Worm (Caenorhabditis elegans) whole organism, L4 larva: ENCODE results near the gene K09E4.4.
A peak's percentile ranks its signal among the peaks of the same experiment; 100 is the strongest.

ENCODE experiments used
- D1046.2 ChIP-seq: fragments of 200-800 bp; sonication (Bioruptor generic); IDR thresholded peaks from 2 replicates; pipeline ENCODE4 v1.3.6; 2022; ENCODE audit warnings: missing genetic modification characterization, missing compliant biosample characterization
- F10B5.3 ChIP-seq: sonication (generic microtip); optimal IDR thresholded peaks from 2 replicates; lab custom pipeline; 2016; ENCODE audit warnings: mild to moderate bottlenecking, missing genetic modification characterization, missing compliant biosample characterization
- F26F4.8 ChIP-seq: fragments of 200-800 bp; sonication (Bioruptor generic); conservative IDR thresholded peaks from 2 replicates; pipeline ENCODE4 v1.3.6; 2022; ENCODE audit warnings: missing genetic modification characterization, missing compliant biosample characterization
- R02D3.7 ChIP-seq: fragments of 150-350 bp; sonication (generic microtip); optimal IDR thresholded peaks from 3 replicates; lab custom pipeline; 2014; ENCODE audit warnings: missing biosample characterization, missing genetic modification characterization
- Y105C5A.15 ChIP-seq: fragments of 200-800 bp; sonication (Bioruptor generic); IDR thresholded peaks from 2 replicates; pipeline ENCODE4 v1.3.6; 2022; ENCODE audit warnings: missing genetic modification characterization, missing compliant biosample characterization
- ZK337.2 ChIP-seq: fragments of 200-800 bp; sonication (Bioruptor generic); IDR thresholded peaks from 2 replicates; pipeline ENCODE4 v1.3.6; 2022; ENCODE audit warnings: missing genetic modification reagents, missing genetic modification characterization, missing compliant biosample characterization
- ama-1 ChIP-seq: fragments of 150-350 bp; optimal IDR thresholded peaks from 2 replicates; lab custom pipeline; 2014; ENCODE audit warnings: inconsistent platforms, mixed read lengths
- ceh-20 ChIP-seq: fragments of 200-800 bp; sonication (Bioruptor generic); IDR thresholded peaks from 2 replicates; pipeline ENCODE4 v1.3.6; 2022; ENCODE audit warnings: missing genetic modification reagents, missing genetic modification characterization, missing compliant biosample characterization
- ceh-28 ChIP-seq: fragments of 150-350 bp; optimal IDR thresholded peaks from 2 replicates; lab custom pipeline; 2014; ENCODE audit warnings: missing biosample characterization, missing genetic modification reagents, missing genetic modification characterization
- ceh-82 ChIP-seq: sonication (generic microtip); optimal IDR thresholded peaks from 2 replicates; lab custom pipeline; 2017; ENCODE audit warnings: missing biosample characterization, missing genetic modification characterization
- ctbp-1 ChIP-seq: fragments of 200-800 bp; sonication (Bioruptor generic); IDR thresholded peaks from 2 replicates; pipeline ENCODE4 v1.3.6; 2022; ENCODE audit warnings: missing genetic modification reagents, missing genetic modification characterization, missing compliant biosample characterization
- daf-16 ChIP-seq, 3 experiments: sonication (generic microtip); optimal IDR thresholded peaks; 2 replicates each; lab custom pipeline; 2016 to 2017; ENCODE audit warnings: missing genetic modification characterization in 3 of 3, missing genetic modification reagents in 3 of 3, mild to moderate bottlenecking in 2 of 3, missing compliant biosample characterization in 2 of 3, missing biosample characterization in 1 of 3, moderate library complexity in 1 of 3
- daf-8 ChIP-seq: fragments of 200-800 bp; sonication (Bioruptor generic); IDR thresholded peaks from 2 replicates; pipeline ENCODE4 v1.3.6; 2022; ENCODE audit warnings: missing genetic modification characterization, missing compliant biosample characterization
- dmd-8 ChIP-seq: fragments of 200-800 bp; sonication (Bioruptor generic); IDR thresholded peaks from 2 replicates; pipeline ENCODE4 v1.3.6; 2022; ENCODE audit warnings: missing genetic modification characterization, missing compliant biosample characterization
- egl-27 ChIP-seq: sonication (generic microtip); optimal IDR thresholded peaks from 3 replicates; lab custom pipeline; 2017; ENCODE audit warnings: missing biosample characterization, missing genetic modification reagents, missing genetic modification characterization
- egl-43 ChIP-seq: fragments of 200-800 bp; sonication (Bioruptor generic); IDR thresholded peaks from 2 replicates; pipeline ENCODE4 v1.3.6; 2022; ENCODE audit warnings: missing genetic modification reagents, missing genetic modification characterization, missing compliant biosample characterization
- fkh-10 ChIP-seq: fragments of 150-350 bp; optimal IDR thresholded peaks from 2 replicates; lab custom pipeline; 2014; ENCODE audit warnings: missing biosample characterization, missing genetic modification reagents, missing genetic modification characterization
- fos-1 ChIP-seq: fragments of 150-350 bp; optimal IDR thresholded peaks from 2 replicates; lab custom pipeline; 2014; ENCODE audit warnings: missing biosample characterization, missing genetic modification characterization
- hif-1 ChIP-seq, 2 experiments: sonication (generic microtip); optimal IDR thresholded peaks; 2 replicates each; lab custom pipeline; 2016 to 2017; ENCODE audit warnings: missing compliant biosample characterization in 2 of 2, missing genetic modification characterization in 2 of 2, missing genetic modification reagents in 2 of 2, missing genotype in 2 of 2, mild to moderate bottlenecking in 1 of 2
- hmg-1.1 ChIP-seq: fragments of 200-800 bp; sonication (Bioruptor generic); IDR thresholded peaks from 2 replicates; pipeline ENCODE4 v1.3.6; 2022; ENCODE audit warnings: missing genetic modification reagents, missing genetic modification characterization, missing compliant biosample characterization
- lim-7 ChIP-seq: fragments of 200-800 bp; sonication (Bioruptor generic); IDR thresholded peaks from 2 replicates; pipeline ENCODE4 v1.3.6; 2022; ENCODE audit warnings: missing genetic modification characterization, missing compliant biosample characterization
- lin-1 ChIP-seq: fragments of 200-800 bp; sonication (Bioruptor generic); IDR thresholded peaks from 2 replicates; pipeline ENCODE4 v1.3.6; 2022; ENCODE audit warnings: missing genetic modification reagents, missing genetic modification characterization, missing compliant biosample characterization
- lin-15B ChIP-seq: fragments of 150-350 bp; sonication (generic microtip); optimal IDR thresholded peaks from 3 replicates; lab custom pipeline; 2014; ENCODE audit warnings: missing biosample characterization, missing genetic modification characterization
- lin-38 ChIP-seq: fragments of 200-800 bp; sonication (Bioruptor generic); IDR thresholded peaks from 2 replicates; pipeline ENCODE4 v1.3.6; 2022; ENCODE audit warnings: missing genetic modification reagents, missing genetic modification characterization, missing compliant biosample characterization
- lin-39 ChIP-seq: fragments of 150-350 bp; optimal IDR thresholded peaks from 2 replicates; lab custom pipeline; 2014; ENCODE audit warnings: missing biosample characterization, missing genetic modification reagents, missing genetic modification characterization
- lir-3 ChIP-seq: sonication (generic microtip); optimal IDR thresholded peaks from 2 replicates; lab custom pipeline; 2016; ENCODE audit warnings: mild to moderate bottlenecking, missing genetic modification characterization, missing compliant biosample characterization
- madf-9 ChIP-seq: fragments of 200-800 bp; sonication (Bioruptor generic); conservative IDR thresholded peaks from 2 replicates; pipeline ENCODE4 v1.3.6; 2022; ENCODE audit warnings: missing genetic modification reagents, missing genetic modification characterization, missing compliant biosample characterization
- mdl-1 ChIP-seq, 2 experiments: fragments of 150-350 bp in 1 of 2; sonication (generic microtip) in 1 of 2; optimal IDR thresholded peaks; 2 replicates each; lab custom pipeline; 2014 to 2017; ENCODE audit warnings: missing biosample characterization in 2 of 2, missing genetic modification characterization in 2 of 2
- mep-1 ChIP-seq: fragments of 150-350 bp; sonication (generic microtip); optimal IDR thresholded peaks from 3 replicates; lab custom pipeline; 2014; ENCODE audit warnings: missing biosample characterization, missing genetic modification characterization
- nhr-11 ChIP-seq: fragments of 150-350 bp; optimal IDR thresholded peaks from 2 replicates; lab custom pipeline; 2014; ENCODE audit warnings: missing biosample characterization, missing genetic modification characterization
- nhr-111 ChIP-seq: fragments of 200-800 bp; sonication (Bioruptor generic); optimal IDR thresholded peaks from 2 replicates; lab custom pipeline; 2018; ENCODE audit warnings: mild to moderate bottlenecking, missing genetic modification characterization, missing compliant biosample characterization
- nhr-25 ChIP-seq: sonication (generic microtip); optimal IDR thresholded peaks from 2 replicates; lab custom pipeline; 2017; ENCODE audit warnings: missing genetic modification characterization, mild to moderate bottlenecking, missing compliant biosample characterization, antibody characterized with exemption, moderate library complexity, borderline replicate concordance; ENCODE audit not compliant: insufficient read depth
- nhr-28 ChIP-seq: fragments of 150-350 bp; optimal IDR thresholded peaks from 2 replicates; lab custom pipeline; 2014; ENCODE audit warnings: missing biosample characterization, missing genetic modification characterization
- nhr-41 ChIP-seq: fragments of 200-800 bp; sonication (Bioruptor generic); IDR thresholded peaks from 2 replicates; pipeline ENCODE4 v1.3.6; 2022; ENCODE audit warnings: missing genetic modification reagents, missing genetic modification characterization, missing compliant biosample characterization
- nhr-48 ChIP-seq: sonication (generic microtip); optimal IDR thresholded peaks from 2 replicates; lab custom pipeline; 2016; ENCODE audit warnings: mild to moderate bottlenecking, missing genetic modification characterization, missing compliant biosample characterization
- pha-4 ChIP-seq, 2 experiments: fragments of 150-350 bp in 1 of 2; fragments of 200-800 bp in 1 of 2; sonication (Bioruptor generic) in 1 of 2; IDR thresholded peaks in 1 of 2; optimal IDR thresholded peaks in 1 of 2; 2 replicates each; pipeline versions ENCODE4 v1.3.6 to Lab custom; 2014 to 2022; ENCODE audit warnings: missing genetic modification characterization in 2 of 2, missing genetic modification reagents in 2 of 2, missing biosample characterization in 1 of 2, missing compliant biosample characterization in 1 of 2
- saeg-2 ChIP-seq: fragments of 200-800 bp; sonication (Bioruptor generic); IDR thresholded peaks from 2 replicates; pipeline ENCODE4 v1.3.6; 2022; ENCODE audit warnings: missing genetic modification reagents, missing genetic modification characterization, missing compliant biosample characterization
- set-16 ChIP-seq: fragments of 200-800 bp; sonication (Bioruptor generic); IDR thresholded peaks from 2 replicates; pipeline ENCODE4 v1.3.6; 2022; ENCODE audit warnings: missing genetic modification reagents, missing genetic modification characterization, missing compliant biosample characterization
- skn-1 ChIP-seq: fragments of 150-350 bp; optimal IDR thresholded peaks from 2 replicates; lab custom pipeline; 2014; ENCODE audit warnings: missing biosample characterization, missing genetic modification characterization
- snpc-1.2 ChIP-seq: fragments of 200-800 bp; sonication (Bioruptor generic); IDR thresholded peaks from 2 replicates; pipeline ENCODE4 v1.3.6; 2022; ENCODE audit warnings: missing genetic modification reagents, missing genetic modification characterization, missing compliant biosample characterization
- spr-1 ChIP-seq: sonication (generic microtip); optimal IDR thresholded peaks from 2 replicates; lab custom pipeline; 2016; ENCODE audit warnings: mild to moderate bottlenecking, missing genetic modification characterization, missing compliant biosample characterization
- spr-3 ChIP-seq: fragments of 200-800 bp; sonication (Bioruptor generic); optimal IDR thresholded peaks from 2 replicates; lab custom pipeline; 2018; ENCODE audit warnings: mild to moderate bottlenecking, missing genetic modification characterization, missing compliant biosample characterization
- tag-97 ChIP-seq: fragments of 200-800 bp; sonication (Bioruptor generic); IDR thresholded peaks from 2 replicates; pipeline ENCODE4 v1.3.6; 2022; ENCODE audit warnings: missing genetic modification characterization, missing compliant biosample characterization
- unc-130 ChIP-seq: sonication (generic microtip); optimal IDR thresholded peaks from 2 replicates; lab custom pipeline; 2016; ENCODE audit warnings: missing genetic modification reagents, missing genetic modification characterization, missing compliant biosample characterization
- zfp-2 ChIP-seq: sonication (generic microtip); optimal IDR thresholded peaks from 2 replicates; lab custom pipeline; 2016; ENCODE audit warnings: mild to moderate bottlenecking, missing genetic modification characterization, missing compliant biosample characterization
- zip-11 ChIP-seq: fragments of 200-800 bp; sonication (Bioruptor generic); IDR thresholded peaks from 2 replicates; pipeline ENCODE4 v1.3.6; 2022; ENCODE audit warnings: missing genetic modification characterization, missing compliant biosample characterization
- zip-2 ChIP-seq: fragments of 150-350 bp; optimal IDR thresholded peaks from 2 replicates; lab custom pipeline; 2014; ENCODE audit warnings: missing biosample characterization, missing genetic modification characterization
- ztf-11 ChIP-seq: fragments of 150-350 bp; optimal IDR thresholded peaks from 2 replicates; lab custom pipeline; 2014; ENCODE audit warnings: missing biosample characterization, missing genetic modification characterization
- ztf-7 ChIP-seq: fragments of 150-350 bp; optimal IDR thresholded peaks from 2 replicates; lab custom pipeline; 2014; ENCODE audit warnings: missing biosample characterization, missing genetic modification characterization

K09E4.4 gene

ce11 chrII:14097518-14097917 lies 24.4 kb downstream of the K09E4.4 start, which contains the start of gene Y39G8C.2:
Gene Y39G8C.2 (minus strand): TSS chrII:14097618.
- TF ChIP-seq tag-97 (GFP tag; lab: Robert Waterston, UW) (no peak), lir-3 (tag; lab: Kevin White, UChicago) (no peak), nhr-28 (tag; lab: Kevin White, UChicago) (no peak), ZK337.2 (GFP tag; lab: Robert Waterston, UW) (no peak), lin-39 (tag; lab: Kevin White, UChicago) (no peak), mdl-1 (tag; optimal IDR thresholded peaks at IDR 0.05; lab: Kevin White, UChicago) (no peak), spr-1 (tag; lab: Kevin White, UChicago) (no peak), unc-130 (GFP tag; lab: Kevin White, UChicago) (no peak), lin-38 (GFP tag; lab: Robert Waterston, UW) (no peak), F26F4.8 (GFP tag; lab: Robert Waterston, UW) (no peak), daf-16 (GFP tag; optimal IDR thresholded peaks at IDR 0.05; lab: Kevin White, UChicago) (no peak), daf-16 (tag; optimal IDR thresholded peaks at IDR 0.05; lab: Kevin White, UChicago) (no peak), egl-27 (tag; lab: Kevin White, UChicago) (no peak), spr-3 (GFP tag; lab: Kevin White, UChicago) (no peak), nhr-41 (GFP tag; lab: Robert Waterston, UW) (no peak), madf-9 (no peak), zip-11 (GFP tag; lab: Robert Waterston, UW) (no peak)

- no peak for TF ChIP-seq zfp-2 (tag; lab: Kevin White, UChicago)
- TF ChIP-seq lin-38 (GFP tag; lab: Robert Waterston, UW) = 0 out of 2 replicates have a peak, but pooled peaks have one; percentile 34
- no peak for TF ChIP-seq fos-1 (tag; lab: Kevin White, UChicago)
- peak; percentile 93 for TF ChIP-seq set-16
- no peak for TF ChIP-seq lin-15B (tag; lab: Kevin White, UChicago)
- TF ChIP-seq R02D3.7 (tag; lab: Kevin White, UChicago) = no peak
- no peak for TF ChIP-seq fkh-10 (GFP tag; lab: Kevin White, UChicago)
- TF ChIP-seq ctbp-1 = no peak
- TF ChIP-seq dmd-8 = no peak
- 0 out of 2 replicates have a peak, but pooled peaks have one; percentile 30 for TF ChIP-seq lim-7 (GFP tag; lab: Robert Waterston, UW)
- no peak for TF ChIP-seq egl-43 (GFP tag; lab: Robert Waterston, UW)
- no peak for TF ChIP-seq lin-1
- no peak for TF ChIP-seq saeg-2 (GFP tag; lab: Robert Waterston, UW)
- TF ChIP-seq spr-1 (tag; lab: Kevin White, UChicago) = peak; percentile 22
- TF ChIP-seq Y105C5A.15 = no peak
- no peak for TF ChIP-seq F10B5.3 (tag; lab: Kevin White, UChicago)
- no peak for TF ChIP-seq nhr-11 (tag; lab: Kevin White, UChicago)
- no peak for TF ChIP-seq unc-130 (GFP tag; lab: Kevin White, UChicago)
- no peak for TF ChIP-seq spr-3 (GFP tag; lab: Kevin White, UChicago)
- TF ChIP-seq skn-1 (tag; lab: Kevin White, UChicago) = no peak
- no peak for TF ChIP-seq daf-8
- TF ChIP-seq D1046.2 (GFP tag; lab: Robert Waterston, UW) = 0 out of 2 replicates have a peak, but pooled peaks have one; percentile 15
- no peak for TF ChIP-seq nhr-48 (tag; lab: Kevin White, UChicago)
- no peak for TF ChIP-seq tag-97 (GFP tag; lab: Robert Waterston, UW)
- no peak for TF ChIP-seq ama-1
- no peak for TF ChIP-seq mep-1 (tag; lab: Kevin White, UChicago)
- TF ChIP-seq ztf-11 (tag; lab: Kevin White, UChicago) = no peak
- TF ChIP-seq ceh-28 (tag; lab: Kevin White, UChicago) = no peak
- TF ChIP-seq pha-4 (GFP tag; IDR thresholded peaks at IDR 0.05; lab: Robert Waterston, UW) = no peak
- no peak for TF ChIP-seq pha-4 (tag; optimal IDR thresholded peaks at IDR 0.05; lab: Kevin White, UChicago)
- TF ChIP-seq snpc-1.2 = peak; percentile 65
- TF ChIP-seq ztf-7 (tag; lab: Kevin White, UChicago) = no peak
- TF ChIP-seq hmg-1.1 = no peak
- TF ChIP-seq zip-2 (tag; lab: Kevin White, UChicago) = no peak
- no peak for TF ChIP-seq nhr-111
- no peak for TF ChIP-seq hif-1 (tag; optimal IDR thresholded peaks at IDR 0.05; lab: Kevin White, UChicago)
- TF ChIP-seq ceh-20 (GFP tag; lab: Robert Waterston, UW) = no peak
- TF ChIP-seq ceh-82 (tag; lab: Kevin White, UChicago) = no peak
- TF ChIP-seq nhr-25 (tag; lab: Kevin White, UChicago) = no peak
These were observed 25.2 kb downstream of the K09E4.4 start for ce11 chrII:14096814-14097213.
